Fruit fly (Drosophila melanogaster) whole organism, embryonic: Measurements from ENCODE around the gene mRpL50.

ENCODE experiments used
- CG10267 ChIP-seq: fragments of 200-800 bp; sonication (Bioruptor generic); optimal IDR thresholded peaks from 2 replicates; lab custom pipeline; 2018; ENCODE audit warnings: missing biosample characterization, mild to moderate bottlenecking, missing genetic modification characterization, moderate library complexity
- CG11696 ChIP-seq: fragments of 200-800 bp; sonication (Bioruptor generic); IDR thresholded peaks from 2 replicates; pipeline ENCODE4 v1.3.6; 2022; ENCODE audit warnings: missing biosample characterization, missing genetic modification characterization
- CG14441 ChIP-seq: fragments of 200-800 bp; sonication (Bioruptor generic); IDR thresholded peaks from 2 replicates; pipeline ENCODE4 v1.3.6; 2022; ENCODE audit warnings: missing biosample characterization, missing genetic modification characterization
- CG18262 ChIP-seq: fragments of 200-800 bp; optimal IDR thresholded peaks from 3 replicates; lab custom pipeline; 2019; ENCODE audit warnings: missing biosample characterization, mild to moderate bottlenecking, missing genetic modification characterization, moderate library complexity
- D19A ChIP-seq: fragments of 200-800 bp; optimal IDR thresholded peaks from 3 replicates; lab custom pipeline; 2019; ENCODE audit warnings: missing biosample characterization, mild to moderate bottlenecking, missing genetic modification characterization, moderate library complexity
- NFAT ChIP-seq: fragments of 200-800 bp; sonication (Bioruptor generic); IDR thresholded peaks from 2 replicates; pipeline ENCODE4 v1.3.6; 2022; ENCODE audit warnings: missing biosample characterization, missing genetic modification characterization
- Scr ChIP-seq: fragments of 200-800 bp; sonication (Bioruptor generic); IDR thresholded peaks from 2 replicates; pipeline ENCODE4 v1.3.6; 2022; ENCODE audit warnings: missing biosample characterization, missing genetic modification characterization; ENCODE audit not compliant: partially characterized antibody
- cas ChIP-seq: fragments of 200-800 bp; sonication (Bioruptor generic); IDR thresholded peaks from 2 replicates; pipeline ENCODE4 v1.3.6; 2022; ENCODE audit warnings: missing biosample characterization, missing genetic modification characterization
- jumu ChIP-seq: fragments of 200-800 bp; sonication (Bioruptor generic); optimal IDR thresholded peaks from 3 replicates; lab custom pipeline; 2016; ENCODE audit warnings: missing biosample characterization, missing genetic modification characterization
- lilli ChIP-seq: fragments of 200-800 bp; sonication (Bioruptor generic); optimal IDR thresholded peaks from 3 replicates; lab custom pipeline; 2016; ENCODE audit warnings: missing biosample characterization, missing genetic modification characterization
- psq ChIP-seq: fragments of 200-800 bp; sonication (Bioruptor generic); optimal IDR thresholded peaks from 2 replicates; lab custom pipeline; 2017; ENCODE audit warnings: missing biosample characterization, missing genetic modification characterization
- schlank ChIP-seq: fragments of 200-800 bp; sonication (Bioruptor generic); optimal IDR thresholded peaks from 2 replicates; lab custom pipeline; 2018; ENCODE audit warnings: missing biosample characterization, mild to moderate bottlenecking, missing genetic modification characterization
- scrt ChIP-seq: fragments of 200-800 bp; sonication (Bioruptor generic); optimal IDR thresholded peaks from 2 replicates; lab custom pipeline; 2018; ENCODE audit warnings: missing biosample characterization, mild to moderate bottlenecking, missing genetic modification characterization, moderate library complexity

- TF ChIP-seq schlank (tag; lab: Kevin White, UChicago) (no peak), CG14441 (GFP tag; lab: Robert Waterston, UW) (no peak), jumu (no peak), Scr (GFP tag; lab: Robert Waterston, UW) (no peak), NFAT (no peak), scrt (GFP tag; lab: Kevin White, UChicago) (no peak), lilli (GFP tag; lab: Kevin White, UChicago) (no peak), D19A (no peak), CG11696 (GFP tag; lab: Robert Waterston, UW) (no peak), CG10267 (tag; lab: Kevin White, UChicago) (no peak), cas (GFP tag; lab: Robert Waterston, UW) (no peak), psq (GFP tag; lab: Kevin White, UChicago) (no peak), CG18262 (tag; lab: Kevin White, UChicago) (no peak)
These were observed 9.5 kb downstream of the mRpL50 start, which contains the start of gene CG14826 for dm6 chr3L:7234212-7234611.
